Fruit fly (Drosophila melanogaster) whole organism, wandering third instar larva: ENCODE results near the gene Atg13.
A peak's percentile ranks its signal among the peaks of the same experiment; 100 is the strongest.

Experiments used
- Abd-B ChIP-seq: fragments of >200 bp; optimal IDR thresholded peaks from 2 replicates; lab custom pipeline; 2017; ENCODE audit warnings: missing biosample characterization, missing genetic modification characterization
- CG32264 ChIP-seq: fragments of 200-800 bp; sonication (Bioruptor generic); optimal IDR thresholded peaks from 2 replicates; lab custom pipeline; 2016; ENCODE audit warnings: missing biosample characterization, missing genetic modification characterization
- CG9705 ChIP-seq: fragments of 200-800 bp; sonication (Bioruptor generic); optimal IDR thresholded peaks from 2 replicates; lab custom pipeline; 2018; ENCODE audit warnings: missing biosample characterization, mild to moderate bottlenecking, missing genetic modification characterization
- CrebA ChIP-seq: fragments of 200-800 bp; sonication (Bioruptor generic); optimal IDR thresholded peaks from 2 replicates; lab custom pipeline; 2016; ENCODE audit warnings: missing biosample characterization, mild to moderate bottlenecking, missing genetic modification characterization, borderline replicate concordance
- Dfd ChIP-seq: fragments of >200 bp; optimal IDR thresholded peaks from 2 replicates; lab custom pipeline; 2017; ENCODE audit warnings: missing biosample characterization, missing genetic modification characterization
- Dif ChIP-seq: fragments of 200-275, 200-300 bp; sonication (Bioruptor generic); optimal IDR thresholded peaks from 2 replicates; lab custom pipeline; 2018; ENCODE audit warnings: missing biosample characterization, missing genetic modification characterization; ENCODE audit not compliant: partially characterized antibody
- HLH106 ChIP-seq: fragments of 200-800 bp; optimal IDR thresholded peaks from 3 replicates; lab custom pipeline; 2019; ENCODE audit warnings: missing biosample characterization, mild to moderate bottlenecking, missing genetic modification characterization, moderate library complexity
- Hnf4 ChIP-seq: fragments of 200-800 bp; sonication (Bioruptor generic); optimal IDR thresholded peaks from 2 replicates; lab custom pipeline; 2016; ENCODE audit warnings: missing biosample characterization, mild to moderate bottlenecking, missing genetic modification characterization
- Hr78 ChIP-seq: fragments of >200 bp; optimal IDR thresholded peaks from 2 replicates; lab custom pipeline; 2017; ENCODE audit warnings: missing biosample characterization, missing genetic modification characterization
- Hr83 ChIP-seq: fragments of 200-300 bp; sonication (Bioruptor generic); optimal IDR thresholded peaks from 2 replicates; lab custom pipeline; 2016; ENCODE audit warnings: missing biosample characterization, mild to moderate bottlenecking, missing genetic modification characterization, moderate library complexity; ENCODE audit not compliant: poor library complexity, severe bottlenecking
- Jra ChIP-seq: sonication (Bioruptor generic); optimal IDR thresholded peaks from 2 replicates; lab custom pipeline; 2016; ENCODE audit warnings: missing biosample characterization, missing genetic modification characterization
- Mio ChIP-seq: sonication (Bioruptor generic); optimal IDR thresholded peaks from 2 replicates; lab custom pipeline; 2016; ENCODE audit warnings: missing biosample characterization, missing genetic modification characterization
- Myc ChIP-seq: fragments of >200 bp; optimal IDR thresholded peaks from 2 replicates; lab custom pipeline; 2017
- N ChIP-seq: fragments of >200 bp; optimal IDR thresholded peaks from 2 replicates; lab custom pipeline; 2018; ENCODE audit warnings: missing biosample characterization, missing external identifiers, missing genetic modification characterization
- OdsH ChIP-seq: fragments of 200-800 bp; sonication (Bioruptor generic); optimal IDR thresholded peaks from 2 replicates; lab custom pipeline; 2016; ENCODE audit warnings: missing biosample characterization, mild to moderate bottlenecking, missing genetic modification characterization
- Rel ChIP-seq, 2 experiments: fragments of 200-800 bp; sonication (Bioruptor generic) in 1 of 2; optimal IDR thresholded peaks; 2 replicates in 1 of 2; 3 replicates in 1 of 2; lab custom pipeline; 2016 to 2019; ENCODE audit warnings: mild to moderate bottlenecking in 2 of 2, missing biosample characterization in 2 of 2, missing genetic modification characterization in 2 of 2, moderate library complexity in 1 of 2
- Sp1 ChIP-seq: fragments of 200-800 bp; sonication (Bioruptor generic); optimal IDR thresholded peaks from 3 replicates; lab custom pipeline; 2019; ENCODE audit warnings: missing biosample characterization, mild to moderate bottlenecking, missing genetic modification characterization, moderate library complexity
- Vsx2 ChIP-seq: fragments of 200-300, 225-300 bp; sonication (Bioruptor generic); optimal IDR thresholded peaks from 2 replicates; lab custom pipeline; 2018; ENCODE audit warnings: missing biosample characterization, missing genetic modification characterization; ENCODE audit not compliant: partially characterized antibody
- br ChIP-seq: fragments of 200-800 bp; sonication (Bioruptor generic); optimal IDR thresholded peaks from 2 replicates; lab custom pipeline; 2016; ENCODE audit warnings: missing biosample characterization, missing genetic modification characterization
- brk ChIP-seq: fragments of 200-800 bp; sonication (Bioruptor generic); optimal IDR thresholded peaks from 2 replicates; lab custom pipeline; 2016; ENCODE audit warnings: missing biosample characterization, mild to moderate bottlenecking, missing genetic modification characterization
- dl ChIP-seq, 2 experiments: fragments of 175-275, 200-275 bp in 1 of 2; fragments of 200-275 bp in 1 of 2; sonication (Bioruptor generic); optimal IDR thresholded peaks; lab custom pipeline; 2018; ENCODE audit warnings: mild to moderate bottlenecking in 2 of 2, missing biosample characterization in 2 of 2, missing genetic modification characterization in 2 of 2, moderate library complexity in 2 of 2; ENCODE audit not compliant: partially characterized antibody in 2 of 2, insufficient read depth in 1 of 2
- dmrt93B ChIP-seq: fragments of 200-800 bp; sonication (Bioruptor generic); optimal IDR thresholded peaks from 2 replicates; lab custom pipeline; 2018; ENCODE audit warnings: missing biosample characterization, mild to moderate bottlenecking, missing genetic modification characterization
- dsf ChIP-seq: sonication (Bioruptor generic); optimal IDR thresholded peaks from 2 replicates; lab custom pipeline; 2016; ENCODE audit warnings: missing biosample characterization, missing genetic modification characterization, borderline replicate concordance
- ey ChIP-seq: fragments of 200-800 bp; sonication (Bioruptor generic); optimal IDR thresholded peaks from 2 replicates; lab custom pipeline; 2016; ENCODE audit warnings: missing biosample characterization, missing genetic modification characterization
- foxo ChIP-seq, 2 experiments: fragments of 200-800 bp; sonication (Bioruptor generic); optimal IDR thresholded peaks; 2 replicates in 1 of 2; 3 replicates in 1 of 2; lab custom pipeline; 2016 to 2017; ENCODE audit warnings: missing biosample characterization in 2 of 2, missing genetic modification characterization in 2 of 2
- fru ChIP-seq: fragments of 200-800 bp; sonication (Bioruptor generic); optimal IDR thresholded peaks from 3 replicates; lab custom pipeline; 2016; ENCODE audit warnings: missing biosample characterization, mild to moderate bottlenecking, missing genetic modification characterization
- h ChIP-seq: fragments of 200-800 bp; sonication (Bioruptor generic); optimal IDR thresholded peaks from 3 replicates; lab custom pipeline; 2016; ENCODE audit warnings: missing biosample characterization, mild to moderate bottlenecking, missing genetic modification characterization
- jim ChIP-seq: fragments of 175-275, 200-325 bp; sonication (Bioruptor generic); optimal IDR thresholded peaks from 2 replicates; lab custom pipeline; 2016; ENCODE audit warnings: missing biosample characterization, mild to moderate bottlenecking, missing genetic modification characterization
- lola ChIP-seq: fragments of >200 bp; optimal IDR thresholded peaks from 2 replicates; lab custom pipeline; 2017; ENCODE audit warnings: missing biosample characterization, missing genetic modification characterization
- pan ChIP-seq: fragments of >200 bp; optimal IDR thresholded peaks from 2 replicates; lab custom pipeline; 2017
- psq ChIP-seq: fragments of 200-800 bp; sonication (Bioruptor generic); optimal IDR thresholded peaks from 3 replicates; lab custom pipeline; 2017; ENCODE audit warnings: missing biosample characterization, mild to moderate bottlenecking, missing genetic modification characterization, moderate library complexity
- rgr ChIP-seq: fragments of 200-800 bp; sonication (Bioruptor generic); optimal IDR thresholded peaks from 3 replicates; lab custom pipeline; 2016; ENCODE audit warnings: missing biosample characterization, mild to moderate bottlenecking, missing genetic modification characterization
- sage ChIP-seq: fragments of 200-800 bp; sonication (Bioruptor generic); optimal IDR thresholded peaks from 2 replicates; lab custom pipeline; 2016; ENCODE audit warnings: missing biosample characterization, mild to moderate bottlenecking, missing genetic modification characterization
- sv ChIP-seq: fragments of 200-800 bp; sonication (Bioruptor generic); optimal IDR thresholded peaks from 3 replicates; lab custom pipeline; 2016; ENCODE audit warnings: missing biosample characterization, missing genetic modification characterization
- tai ChIP-seq: sonication (Bioruptor generic); optimal IDR thresholded peaks from 2 replicates; lab custom pipeline; 2016; ENCODE audit warnings: missing biosample characterization, missing genetic modification characterization
- usp ChIP-seq: fragments of >200 bp; optimal IDR thresholded peaks from 2 replicates; lab custom pipeline; 2017; ENCODE audit warnings: missing biosample characterization, missing genetic modification characterization
- woc ChIP-seq: sonication (Bioruptor generic); optimal IDR thresholded peaks from 2 replicates; lab custom pipeline; 2016; ENCODE audit warnings: missing biosample characterization, mild to moderate bottlenecking, missing genetic modification characterization

Gene Atg13

dm6 chr3R:8347835-8348234 lies 1.8 kb upstream of the Atg13 start:
- TF ChIP-seq foxo (GFP tag; optimal IDR thresholded peaks at IDR 0.05; lab: Kevin White, UChicago) (no peak), Dfd (no peak), N (GFP tag; lab: Kevin White, UChicago) (no peak), dsf (no peak), HLH106 (no peak), rgr (no peak)

DNA sequence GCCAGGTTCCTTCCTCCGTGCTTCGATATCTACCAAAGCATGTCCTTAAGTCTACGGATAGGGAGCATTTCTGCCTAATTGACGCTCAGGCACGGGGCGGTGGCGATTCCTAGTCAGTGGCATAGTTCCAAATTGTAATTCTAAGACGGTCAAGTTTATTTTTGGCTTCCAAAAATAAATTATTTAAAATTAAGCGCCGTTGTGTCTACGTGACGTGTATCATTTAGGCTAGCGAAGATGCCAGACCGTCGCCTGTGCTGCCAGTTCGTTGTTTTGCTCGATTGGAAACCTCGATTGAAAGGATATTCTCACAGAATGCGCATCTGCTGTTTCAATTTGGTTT lies 538 bp upstream of the Atg13 start:
- TF ChIP-seq tai (no peak), CG9705 (GFP tag; lab: Kevin White, UChicago) (no peak), lola (no peak), dmrt93B (GFP tag; lab: Kevin White, UChicago) (no peak), jim (no peak), Hr83 (GFP tag; lab: Kevin White, UChicago) (no peak), Rel (GFP tag; optimal IDR thresholded peaks at IDR 0.05; lab: Kevin White, UChicago) (no peak), Rel (tag; optimal IDR thresholded peaks at IDR 0.05; lab: Kevin White, UChicago) (no peak), Sp1 (GFP tag; lab: Kevin White, UChicago) (no peak)
- TF ChIP-seq, all 38 proteins: peak for 0

- no peak for TF ChIP-seq sage (GFP tag; lab: Kevin White, UChicago)
- TF ChIP-seq Hr83 (GFP tag; lab: Kevin White, UChicago): peak; percentile 16
- TF ChIP-seq Rel (GFP tag; optimal IDR thresholded peaks at IDR 0.05; lab: Kevin White, UChicago): no peak
- peak; percentile 73 for TF ChIP-seq Rel (tag; optimal IDR thresholded peaks at IDR 0.05; lab: Kevin White, UChicago)
- TF ChIP-seq h (GFP tag; lab: Kevin White, UChicago): peak; percentile 30
Observed at dm6 chr3R:8352961-8353728, 3.5 kb downstream of the Atg13 start.

DNA sequence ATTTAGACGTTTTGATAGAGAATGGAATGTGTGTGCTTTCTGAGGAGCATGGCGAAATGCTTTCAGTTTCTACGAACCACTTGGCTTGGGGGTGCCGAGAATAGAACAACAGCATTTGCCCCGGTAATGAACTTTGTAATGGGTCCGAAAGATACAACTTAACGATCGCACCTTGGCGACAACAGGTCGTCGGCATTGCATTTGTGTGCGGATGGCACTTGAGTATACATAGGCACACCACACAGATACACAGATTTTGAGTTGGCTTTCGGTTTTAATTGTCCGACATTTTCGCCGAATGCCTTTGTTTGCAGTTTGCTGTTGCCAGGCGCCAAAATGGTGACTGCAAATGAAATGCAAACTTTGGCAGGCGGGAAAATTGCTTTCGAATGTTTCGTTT lies 4.4 kb downstream of the Atg13 start:
- TF ChIP-seq Dfd (no peak), dmrt93B (GFP tag; lab: Kevin White, UChicago) (no peak), ey (no peak), dsf (no peak), Sp1 (GFP tag; lab: Kevin White, UChicago) (no peak), rgr (no peak), N (GFP tag; lab: Kevin White, UChicago) (no peak), Mio (GFP tag; lab: Kevin White, UChicago) (no peak), Myc (no peak)

dm6 chr3R:8354458-8354857 lies 4.8 kb downstream of the Atg13 start:
- TF ChIP-seq usp (GFP tag; lab: Kevin White, UChicago) (no peak), pan (no peak), CG9705 (GFP tag; lab: Kevin White, UChicago) (peak; percentile 13), sage (GFP tag; lab: Kevin White, UChicago) (no peak), dmrt93B (GFP tag; lab: Kevin White, UChicago) (peak; percentile 30), foxo (GFP tag; optimal IDR thresholded peaks at IDR 0.05; lab: Kevin White, UChicago) (peak in 1 of 2 experiments; percentile 69), Rel (GFP tag; optimal IDR thresholded peaks at IDR 0.05; lab: Kevin White, UChicago) (no peak), Rel (tag; optimal IDR thresholded peaks at IDR 0.05; lab: Kevin White, UChicago) (peak; percentile 80), Vsx2 (GFP tag; lab: Kevin White, UChicago) (no peak), ey (peak; percentile 45), HLH106 (peak; percentile 68), Sp1 (GFP tag; lab: Kevin White, UChicago) (peak; percentile 70), Myc (no peak), CrebA (no peak), Hr78 (GFP tag; lab: Kevin White, UChicago) (no peak), rgr (peak; percentile 73), sv (GFP tag; lab: Kevin White, UChicago) (no peak), dl (GFP tag; optimal IDR thresholded peaks at IDR 0.05; lab: Kevin White, UChicago; ENCODE audit: insufficient read depth in 1 of 2, partially characterized antibody in 2 of 2) (no peak), N (GFP tag; lab: Kevin White, UChicago) (no peak), jim (no peak), CG32264 (GFP tag; lab: Kevin White, UChicago) (peak; percentile 18), psq (peak; percentile 19), Dfd (no peak), Abd-B (no peak), h (GFP tag; lab: Kevin White, UChicago) (peak; percentile 60), woc (GFP tag; lab: Kevin White, UChicago) (no peak), Hnf4 (GFP tag; lab: Kevin White, UChicago) (peak; percentile 54), OdsH (GFP tag; lab: Kevin White, UChicago) (peak; percentile 63), Mio (GFP tag; lab: Kevin White, UChicago) (no peak), Dif (GFP tag; lab: Kevin White, UChicago) (no peak), dsf (no peak), br (GFP tag; lab: Kevin White, UChicago) (peak; percentile 45), fru (GFP tag; lab: Kevin White, UChicago) (peak; percentile 37), tai (no peak), lola (no peak), Jra (GFP tag; lab: Kevin White, UChicago) (peak; percentile 17), brk (no peak)
